Worm (Caenorhabditis elegans): ENCODE measurements around the gene ipla-2.

ipla-2 gene

ce11 chrX:9872554-9872953 lies 34.7 kb upstream of the ipla-2 start, which contains the start of gene R07B1.8:
TSS of gene R07B1.8 (minus strand) at chrX:9872654.
- TF ChIP-seq elt-1 (tag; optimal IDR thresholded peaks at IDR 0.05; ENCODE audit: borderline replicate concordance, insufficient read depth) (no peak), sptf-1 (tag; optimal IDR thresholded peaks at IDR 0.05) (no peak), mab-5 (tag; optimal IDR thresholded peaks at IDR 0.05) (no peak), bed-3 (GFP tag; optimal IDR thresholded peaks at IDR 0.05) (no peak), nhr-76 (tag; optimal IDR thresholded peaks at IDR 0.05) (no peak), sem-2 (GFP tag; optimal IDR thresholded peaks at IDR 0.05) (no peak), drap-1 (GFP tag; optimal IDR thresholded peaks at IDR 0.05) (no peak), snpc-4 (tag; optimal IDR thresholded peaks at IDR 0.05) (no peak), ces-1 (GFP tag; optimal IDR thresholded peaks at IDR 0.05) (no peak), nhr-2 (tag; optimal IDR thresholded peaks at IDR 0.05) (no peak), cnd-1 (tag; optimal IDR thresholded peaks at IDR 0.05) (no peak), lin-13 (tag; optimal IDR thresholded peaks at IDR 0.05) (no peak), unc-39 (tag; optimal IDR thresholded peaks at IDR 0.05) (no peak), lsy-2 (tag; optimal IDR thresholded peaks at IDR 0.05) (no peak), elt-3 (tag; optimal IDR thresholded peaks at IDR 0.05) (no peak), blmp-1 (tag; optimal IDR thresholded peaks at IDR 0.05) (no peak), nhr-12 (tag; optimal IDR thresholded peaks at IDR 0.05) (no peak), mep-1 (tag; optimal IDR thresholded peaks at IDR 0.05) (no peak), nhr-28 (tag; optimal IDR thresholded peaks at IDR 0.05) (no peak)

- no peak for TF ChIP-seq mab-5 (tag; optimal IDR thresholded peaks at IDR 0.05)
- no peak for TF ChIP-seq unc-39 (tag; optimal IDR thresholded peaks at IDR 0.05)
- TF ChIP-seq mep-1 (tag; optimal IDR thresholded peaks at IDR 0.05): no peak
- no peak for TF ChIP-seq snpc-4 (tag; optimal IDR thresholded peaks at IDR 0.05)
- TF ChIP-seq elt-1 (tag; optimal IDR thresholded peaks at IDR 0.05; ENCODE audit: borderline replicate concordance, insufficient read depth): no peak
- TF ChIP-seq unc-120 (tag; optimal IDR thresholded peaks at IDR 0.05; ENCODE audit: poor library complexity, severe bottlenecking): no peak
- no peak for TF ChIP-seq blmp-1 (tag; optimal IDR thresholded peaks at IDR 0.05)
- no peak for TF ChIP-seq lsy-2 (tag; optimal IDR thresholded peaks at IDR 0.05)
- no peak for TF ChIP-seq pha-4 (tag; optimal IDR thresholded peaks at IDR 0.05)
- no peak for TF ChIP-seq ces-1 (GFP tag; optimal IDR thresholded peaks at IDR 0.05)
- TF ChIP-seq drap-1 (GFP tag; optimal IDR thresholded peaks at IDR 0.05): no peak
- TF ChIP-seq ceh-43 (GFP tag; optimal IDR thresholded peaks at IDR 0.05): no peak
- no peak for TF ChIP-seq ham-2 (GFP tag; optimal IDR thresholded peaks at IDR 0.05)
- TF ChIP-seq nhr-76 (tag; optimal IDR thresholded peaks at IDR 0.05): no peak
- no peak for TF ChIP-seq unc-62 (GFP tag; optimal IDR thresholded peaks at IDR 0.05)
- TF ChIP-seq mls-2 (tag; optimal IDR thresholded peaks at IDR 0.05): no peak
- TF ChIP-seq lin-32 (GFP tag; optimal IDR thresholded peaks at IDR 0.05): no peak
- TF ChIP-seq M03D4.4 (tag; optimal IDR thresholded peaks at IDR 0.05): no peak
- no peak for TF ChIP-seq flh-1 (GFP tag; optimal IDR thresholded peaks at IDR 0.05)
- no peak for TF ChIP-seq zip-8 (tag; optimal IDR thresholded peaks at IDR 0.05)
Observed at ce11 chrX:9869522-9869921, 31.7 kb upstream of the ipla-2 start, which contains the start of gene R07B1.13. TSS of gene R07B1.13 (plus strand) at chrX:9869822.

DNA sequence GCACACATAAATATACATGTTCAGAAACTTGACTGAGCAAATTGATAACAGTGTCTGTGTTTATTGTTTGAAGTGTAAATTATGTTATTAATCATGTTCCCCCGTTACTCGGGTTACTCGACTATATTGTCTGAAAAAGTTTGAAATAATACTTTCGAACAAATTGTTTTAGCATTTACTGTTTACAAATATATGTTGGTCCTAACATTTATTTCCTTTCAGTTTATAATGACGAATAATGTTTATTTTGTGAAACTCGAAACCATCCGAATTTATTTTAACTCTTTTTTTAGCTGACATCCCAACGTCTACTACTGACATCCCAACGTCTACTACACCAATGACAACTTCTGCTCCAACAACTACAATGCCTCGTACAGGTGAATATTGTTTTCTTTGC lies 31.0 kb upstream of the ipla-2 start, which contains the start of gene R07B1.7:
Gene R07B1.7, plus strand, starts transcription at position 301 of the 400 bp plus-strand sequence.
- TF ChIP-seq ham-2 (GFP tag; optimal IDR thresholded peaks at IDR 0.05) (no peak), bed-3 (GFP tag; optimal IDR thresholded peaks at IDR 0.05) (no peak), elt-3 (tag; optimal IDR thresholded peaks at IDR 0.05) (no peak), mep-1 (tag; optimal IDR thresholded peaks at IDR 0.05) (no peak), pha-4 (tag; optimal IDR thresholded peaks at IDR 0.05) (no peak), ces-1 (GFP tag; optimal IDR thresholded peaks at IDR 0.05) (no peak), nhr-237 (tag; optimal IDR thresholded peaks at IDR 0.05) (no peak), unc-39 (tag; optimal IDR thresholded peaks at IDR 0.05) (no peak), mls-2 (tag; optimal IDR thresholded peaks at IDR 0.05) (no peak)

DNA sequence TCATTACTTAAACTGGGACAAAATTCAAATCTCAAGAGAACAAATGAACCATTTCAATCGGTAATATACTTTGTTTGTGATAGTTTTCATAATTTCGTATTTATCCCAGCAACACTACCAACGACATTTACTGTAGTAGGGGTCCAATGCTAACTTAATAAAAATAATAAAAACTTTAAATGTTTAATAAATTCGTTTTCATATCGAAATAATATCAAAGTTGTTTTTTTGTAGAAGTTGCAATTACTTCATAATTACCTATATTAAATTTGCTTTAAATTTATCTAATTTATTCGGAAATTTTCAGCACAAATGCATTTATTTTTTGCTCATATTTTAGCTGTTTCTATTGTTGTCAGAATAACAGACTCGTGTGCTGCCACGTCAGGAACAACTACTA lies 28.5 kb upstream of the ipla-2 start, which contains the start of gene R07B1.6:
Gene R07B1.6, plus strand, starts transcription at position 301 of the 400 bp plus-strand sequence.
- TF ChIP-seq unc-120 (tag; optimal IDR thresholded peaks at IDR 0.05; ENCODE audit: poor library complexity, severe bottlenecking): no peak
- no peak for TF ChIP-seq nhr-2 (tag; optimal IDR thresholded peaks at IDR 0.05)
- no peak for TF ChIP-seq nhr-76 (tag; optimal IDR thresholded peaks at IDR 0.05)
- TF ChIP-seq sptf-1 (tag; optimal IDR thresholded peaks at IDR 0.05): no peak
- TF ChIP-seq drap-1 (GFP tag; optimal IDR thresholded peaks at IDR 0.05): no peak
- no peak for TF ChIP-seq tbx-8 (GFP tag; optimal IDR thresholded peaks at IDR 0.05)
